Worm (Caenorhabditis elegans): Measurements from ENCODE around the gene hhat-1.

DNA sequence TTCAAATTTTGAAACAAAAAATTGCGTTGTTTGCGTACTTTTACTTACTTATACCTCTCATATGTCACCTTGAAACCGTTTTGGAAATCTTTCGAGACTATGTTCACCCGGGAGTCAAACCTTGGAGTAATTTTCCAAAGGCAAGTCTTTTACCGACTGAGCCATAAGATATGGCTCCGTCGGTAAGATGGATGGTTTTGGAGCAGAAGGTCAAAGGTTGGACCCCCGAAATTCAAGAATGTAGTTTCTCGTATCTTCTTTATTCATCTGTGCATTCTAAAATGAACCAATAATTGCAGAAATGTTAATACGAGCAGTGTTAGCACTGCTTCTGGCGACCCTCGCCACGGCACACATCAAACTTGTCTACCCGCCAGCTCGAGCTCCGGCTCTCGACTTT lies 27.0 kb downstream of the hhat-1 start, which contains the start of gene C09F9.2:
- TF ChIP-seq pha-4 (tag; optimal IDR thresholded peaks at IDR 0.05) (no peak), akir-1 (GFP tag; optimal IDR thresholded peaks at IDR 0.05) (no peak), lin-54 (GFP tag; optimal IDR thresholded peaks at IDR 0.05) (no peak), C17E4.6 (GFP tag; IDR thresholded peaks at IDR 0.05) (no peak), Y67H2A.10 (GFP tag; conservative IDR thresholded peaks at IDR 0.05) (no peak), ekl-4 (GFP tag; IDR thresholded peaks at IDR 0.05) (no peak), lin-35 (GFP tag; optimal IDR thresholded peaks at IDR 0.05) (no peak), snpc-4 (GFP tag; optimal IDR thresholded peaks at IDR 0.05) (no peak), snpc-4 (tag; optimal IDR thresholded peaks at IDR 0.05) (no peak), ama-1 (optimal IDR thresholded peaks at IDR 0.05) (no peak), ama-1 (GFP tag; optimal IDR thresholded peaks at IDR 0.05) (no peak), efl-1 (GFP tag; optimal IDR thresholded peaks at IDR 0.05) (no peak), madf-3 (GFP tag; IDR thresholded peaks at IDR 0.05) (no peak), ztf-6 (GFP tag; IDR thresholded peaks at IDR 0.05) (no peak), mxl-1 (tag; optimal IDR thresholded peaks at IDR 0.05) (no peak), Y56A3A.18 (GFP tag; IDR thresholded peaks at IDR 0.05) (no peak)
